Fruit fly (Drosophila melanogaster): ENCODE results near the gene CG13014.

Gene CG13014

dm6 chrX:16562259-16562658, 25.4 kb upstream of the CG13014 start (continued):
- TF ChIP-seq CG12391 (tag; optimal IDR thresholded peaks at IDR 0.05) (no peak), CG3281 (GFP tag; optimal IDR thresholded peaks at IDR 0.05) (no peak), gce (GFP tag; IDR thresholded peaks at IDR 0.05) (no peak), fu2 (GFP tag; optimal IDR thresholded peaks at IDR 0.05) (no peak), jumu (GFP tag; optimal IDR thresholded peaks at IDR 0.05) (no peak), dysf (GFP tag; IDR thresholded peaks at IDR 0.05) (no peak), eyg (GFP tag; optimal IDR thresholded peaks at IDR 0.05) (no peak), CG8290 (GFP tag; optimal IDR thresholded peaks at IDR 0.05) (no peak), CG8290 (tag; optimal IDR thresholded peaks at IDR 0.05) (peak in 1 of 2 experiments; percentile 66), CG1832 (GFP tag; optimal IDR thresholded peaks at IDR 0.05) (peak; percentile 90), CG11696 (GFP tag; IDR thresholded peaks at IDR 0.05) (no peak), ftz-f1 (GFP tag; optimal IDR thresholded peaks at IDR 0.05) (peak; percentile 15), chm (GFP tag; IDR thresholded peaks at IDR 0.05) (no peak), CG2116 (GFP tag; optimal IDR thresholded peaks at IDR 0.05) (no peak), Kr (GFP tag; optimal IDR thresholded peaks at IDR 0.05) (no peak), tio (GFP tag; optimal IDR thresholded peaks at IDR 0.05) (no peak), cwo (GFP tag; optimal IDR thresholded peaks at IDR 0.05) (no peak), Dad (GFP tag; optimal IDR thresholded peaks at IDR 0.05) (no peak), CG13624 (GFP tag; optimal IDR thresholded peaks at IDR 0.05) (no peak), caup (GFP tag; optimal IDR thresholded peaks at IDR 0.05; ENCODE audit: severe bottlenecking) (no peak), sr (GFP tag; IDR thresholded peaks at IDR 0.05) (no peak), Hr78 (GFP tag; optimal IDR thresholded peaks at IDR 0.05) (peak in 1 of 2 experiments; percentile 81), Hmr (GFP tag; optimal IDR thresholded peaks at IDR 0.05) (no peak), Bteb2 (GFP tag; optimal IDR thresholded peaks at IDR 0.05) (no peak), luna (GFP tag; optimal IDR thresholded peaks at IDR 0.05) (no peak), p53 (GFP tag; optimal IDR thresholded peaks at IDR 0.05) (no peak), CG7556 (GFP tag; optimal IDR thresholded peaks at IDR 0.05) (no peak), Aef1 (GFP tag; IDR thresholded peaks at IDR 0.05) (no peak), CG1647 (GFP tag; optimal IDR thresholded peaks at IDR 0.05) (no peak), pnt (GFP tag; optimal IDR thresholded peaks at IDR 0.05) (no peak), Vsx1 (GFP tag; optimal IDR thresholded peaks at IDR 0.05) (no peak), Nf-YC (tag; optimal IDR thresholded peaks at IDR 0.05) (peak; percentile 39), CG7839 (tag; optimal IDR thresholded peaks at IDR 0.05) (no peak), Ets65A (GFP tag) (no peak), bbx (GFP tag; IDR thresholded peaks at IDR 0.05; ENCODE audit: partially characterized antibody) (no peak), Hr3 (GFP tag; optimal IDR thresholded peaks at IDR 0.05) (no peak), CG31441 (GFP tag; IDR thresholded peaks at IDR 0.05) (no peak), CG32767 (GFP tag; IDR thresholded peaks at IDR 0.05) (no peak), Stat92E (GFP tag; optimal IDR thresholded peaks at IDR 0.05) (no peak), Neu2 (GFP tag; optimal IDR thresholded peaks at IDR 0.05; ENCODE audit: borderline replicate concordance) (no peak), Abd-B (GFP tag; optimal IDR thresholded peaks at IDR 0.05) (no peak), seq (GFP tag; IDR thresholded peaks at IDR 0.05) (no peak), CG11504 (tag; optimal IDR thresholded peaks at IDR 0.05) (no peak)

- no peak for TF ChIP-seq p53 (GFP tag; optimal IDR thresholded peaks at IDR 0.05)
- no peak for TF ChIP-seq Spps (tag; optimal IDR thresholded peaks at IDR 0.05)
- TF ChIP-seq CG10654 (GFP tag; optimal IDR thresholded peaks at IDR 0.05): no peak
- TF ChIP-seq CG8924 (tag; optimal IDR thresholded peaks at IDR 0.05): no peak
- peak; percentile 38 for TF ChIP-seq ewg (GFP tag; optimal IDR thresholded peaks at IDR 0.05)
- no peak for TF ChIP-seq CG3995 (GFP tag; optimal IDR thresholded peaks at IDR 0.05)
- no peak for TF ChIP-seq CG10565 (GFP tag; optimal IDR thresholded peaks at IDR 0.05)
- TF ChIP-seq Myb (GFP tag; optimal IDR thresholded peaks at IDR 0.05): no peak
- TF ChIP-seq sug (tag; optimal IDR thresholded peaks at IDR 0.05): no peak
- no peak for TF ChIP-seq PHDP (tag; optimal IDR thresholded peaks at IDR 0.05)
- no peak for TF ChIP-seq ato (GFP tag; IDR thresholded peaks at IDR 0.05; ENCODE audit: partially characterized antibody)
- no peak for TF ChIP-seq CG14667 (GFP tag; IDR thresholded peaks at IDR 0.05)
- TF ChIP-seq gcm2 (GFP tag; optimal IDR thresholded peaks at IDR 0.05): no peak
Observed at dm6 chrX:16565377-16565776, 22.3 kb upstream of the CG13014 start.

All from whole organism, embryonic.